Worm (Caenorhabditis elegans): ENCODE data around the gene M163.8.

The M163.8 gene

ce11 chrX:14476625-14477257 is 8.2 kb upstream of the M163.8 start:
- TF ChIP-seq mdl-1 (tag; optimal IDR thresholded peaks at IDR 0.05) (no peak), R02D3.7 (tag; optimal IDR thresholded peaks at IDR 0.05) (no peak), crh-2 (tag; optimal IDR thresholded peaks at IDR 0.05) (peak; percentile 37), lin-39 (tag; optimal IDR thresholded peaks at IDR 0.05) (no peak), unc-62 (GFP tag; optimal IDR thresholded peaks at IDR 0.05) (no peak), sma-3 (GFP tag; optimal IDR thresholded peaks at IDR 0.05) (peak; percentile 89), nhr-77 (tag; optimal IDR thresholded peaks at IDR 0.05) (no peak), aly-2 (tag; optimal IDR thresholded peaks at IDR 0.05) (no peak), sem-4 (tag; optimal IDR thresholded peaks at IDR 0.05) (no peak), dmd-4 (tag; optimal IDR thresholded peaks at IDR 0.05) (no peak), snpc-4 (tag; optimal IDR thresholded peaks at IDR 0.05) (peak; percentile 98), nhr-21 (tag; optimal IDR thresholded peaks at IDR 0.05) (peak; percentile 53), blmp-1 (tag; optimal IDR thresholded peaks at IDR 0.05; ENCODE audit: insufficient read depth) (no peak), elt-1 (tag; optimal IDR thresholded peaks at IDR 0.05) (no peak), ztf-11 (tag; optimal IDR thresholded peaks at IDR 0.05) (no peak), peb-1 (tag; optimal IDR thresholded peaks at IDR 0.05) (no peak), sma-9 (GFP tag; optimal IDR thresholded peaks at IDR 0.05) (peak; percentile 75), sma-9 (tag; optimal IDR thresholded peaks at IDR 0.05) (no peak), elt-3 (tag; optimal IDR thresholded peaks at IDR 0.05) (no peak), Y55F3AM.14 (GFP tag; optimal IDR thresholded peaks at IDR 0.05) (no peak), skn-1 (tag; optimal IDR thresholded peaks at IDR 0.05) (no peak), nhr-129 (tag; optimal IDR thresholded peaks at IDR 0.05) (peak; percentile 100), ztf-1 (GFP tag; conservative IDR thresholded peaks at IDR 0.05) (no peak), fos-1 (tag; optimal IDR thresholded peaks at IDR 0.05) (peak; percentile 26), ceh-82 (tag; optimal IDR thresholded peaks at IDR 0.05) (no peak), lin-13 (GFP tag; optimal IDR thresholded peaks at IDR 0.05) (peak; percentile 31), nhr-11 (tag; optimal IDR thresholded peaks at IDR 0.05) (no peak), ceh-16 (tag; optimal IDR thresholded peaks at IDR 0.05) (no peak), egl-27 (tag; optimal IDR thresholded peaks at IDR 0.05) (peak; percentile 26), nhr-12 (tag; optimal IDR thresholded peaks at IDR 0.05) (no peak), alr-1 (tag; optimal IDR thresholded peaks at IDR 0.05) (no peak), unc-55 (GFP tag; optimal IDR thresholded peaks at IDR 0.05) (no peak), unc-39 (tag; optimal IDR thresholded peaks at IDR 0.05) (no peak), F13H6.1 (tag; optimal IDR thresholded peaks at IDR 0.05) (peak; percentile 40), ZK546.5 (tag; optimal IDR thresholded peaks at IDR 0.05) (no peak), ztf-4 (tag; optimal IDR thresholded peaks at IDR 0.05) (no peak), gmeb-1 (tag; optimal IDR thresholded peaks at IDR 0.05) (peak; percentile 59), nhr-6 (tag; optimal IDR thresholded peaks at IDR 0.05) (no peak), ama-1 (optimal IDR thresholded peaks at IDR 0.05) (no peak), lin-11 (tag; optimal IDR thresholded peaks at IDR 0.05) (no peak), nhr-237 (tag; optimal IDR thresholded peaks at IDR 0.05) (no peak), mbf-1 (tag; optimal IDR thresholded peaks at IDR 0.05) (no peak), nhr-10 (tag; optimal IDR thresholded peaks at IDR 0.05) (peak; percentile 41), C34F6.9 (tag; optimal IDR thresholded peaks at IDR 0.05) (no peak), nhr-25 (tag; optimal IDR thresholded peaks at IDR 0.05) (no peak), lsy-2 (tag; optimal IDR thresholded peaks at IDR 0.05) (peak in 1 of 2 experiments; percentile 31), zag-1 (tag; optimal IDR thresholded peaks at IDR 0.05) (no peak), mab-5 (tag; optimal IDR thresholded peaks at IDR 0.05) (no peak), nhr-23 (tag; optimal IDR thresholded peaks at IDR 0.05) (no peak)
